Worm (Caenorhabditis elegans): Measurements from ENCODE around the gene hrg-7.

ce11 chrV:12773852-12774251 lies 32.0 kb downstream of the hrg-7 start:
- TF ChIP-seq lin-13 (GFP tag; optimal IDR thresholded peaks at IDR 0.05) (no peak), nhr-11 (tag; optimal IDR thresholded peaks at IDR 0.05) (no peak), ZK546.5 (tag; optimal IDR thresholded peaks at IDR 0.05) (no peak), nhr-25 (tag; optimal IDR thresholded peaks at IDR 0.05) (no peak), elt-3 (tag; optimal IDR thresholded peaks at IDR 0.05) (no peak), gmeb-1 (tag; optimal IDR thresholded peaks at IDR 0.05) (no peak)
